Fruit fly (Drosophila melanogaster) whole organism: Measurements from ENCODE around the gene Rbp6.

Source experiments
- CG8478 ChIP-seq: fragments of >200 bp; optimal IDR thresholded peaks from 2 replicates; lab custom pipeline; 2018; ENCODE audit warnings: inconsistent platforms
- Dll ChIP-seq: fragments of >200 bp; optimal IDR thresholded peaks from 2 replicates; lab custom pipeline; 2017
- pan ChIP-seq: fragments of >200 bp; optimal IDR thresholded peaks from 2 replicates; lab custom pipeline; 2017
- psq ChIP-seq: fragments of >200 bp; optimal IDR thresholded peaks from 2 replicates; lab custom pipeline; 2017
- usp ChIP-seq: fragments of >200 bp; optimal IDR thresholded peaks from 2 replicates; lab custom pipeline; 2017; ENCODE audit warnings: missing biosample characterization, missing genetic modification characterization, mixed read lengths

DNA sequence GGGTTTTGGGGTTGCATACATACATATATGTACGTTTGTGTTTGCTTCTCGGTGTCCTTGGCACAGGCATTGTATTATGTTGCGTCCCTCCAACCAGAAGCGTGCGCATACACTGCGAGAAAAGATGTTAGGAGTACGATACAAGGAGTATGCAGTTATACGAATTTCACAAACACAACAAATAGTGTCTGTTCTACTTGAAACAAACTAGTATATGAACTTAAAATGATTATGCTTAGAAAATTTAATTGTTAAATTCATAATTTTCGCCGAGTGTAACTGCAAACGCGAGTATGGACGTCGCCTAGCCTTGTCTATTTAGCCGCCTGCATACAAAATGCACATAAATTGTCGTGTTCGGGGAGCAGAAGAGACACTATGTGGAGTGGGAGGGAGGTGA lies 19.2 kb upstream of the Rbp6 start:
- TF ChIP-seq psq (lab: Kevin White, UChicago) (no peak), usp (no peak), pan (lab: Kevin White, UChicago) (no peak), Dll (lab: Kevin White, UChicago) (no peak), CG8478 (lab: Kevin White, UChicago) (no peak)
